Worm (Caenorhabditis elegans): Measurements from ENCODE around the gene xpc-1.

Gene xpc-1

ce11 chrIV:2032946-2033411, 40.1 kb downstream of the xpc-1 start, which contains the start of gene cpsf-1:
Gene cpsf-1, minus strand, starts transcription at chrIV:2032996.
- TF ChIP-seq dve-1 (tag; optimal IDR thresholded peaks at IDR 0.05) (peak; percentile 54), pat-9 (tag; optimal IDR thresholded peaks at IDR 0.05) (no peak), ceh-22 (tag; optimal IDR thresholded peaks at IDR 0.05) (no peak), ceh-31 (tag; optimal IDR thresholded peaks at IDR 0.05) (peak; percentile 97), npax-4 (tag; optimal IDR thresholded peaks at IDR 0.05) (no peak), ets-4 (tag; optimal IDR thresholded peaks at IDR 0.05) (peak; percentile 87), T23F11.4 (GFP tag; optimal IDR thresholded peaks at IDR 0.05) (no peak), ceh-14 (tag; optimal IDR thresholded peaks at IDR 0.05) (peak; percentile 89), nfya-1 (tag; optimal IDR thresholded peaks at IDR 0.05) (peak; percentile 75), elt-2 (tag; optimal IDR thresholded peaks at IDR 0.05) (peak; percentile 73), zip-5 (tag; optimal IDR thresholded peaks at IDR 0.05) (peak; percentile 87), Y22D7AL.16 (tag; optimal IDR thresholded peaks at IDR 0.05) (no peak), eyg-1 (tag; optimal IDR thresholded peaks at IDR 0.05) (no peak), hlh-6 (tag; optimal IDR thresholded peaks at IDR 0.05) (peak; percentile 51), ceh-2 (tag; optimal IDR thresholded peaks at IDR 0.05) (peak; percentile 84), nhr-11 (tag; optimal IDR thresholded peaks at IDR 0.05) (no peak), odd-2 (tag; optimal IDR thresholded peaks at IDR 0.05) (no peak), tbx-2 (tag; optimal IDR thresholded peaks at IDR 0.05) (peak; percentile 94), syd-9 (tag; optimal IDR thresholded peaks at IDR 0.05) (peak; percentile 7), ceh-18 (tag; optimal IDR thresholded peaks at IDR 0.05) (peak; percentile 48), ztf-16 (tag; optimal IDR thresholded peaks at IDR 0.05) (peak; percentile 59), unc-3 (GFP tag; conservative IDR thresholded peaks at IDR 0.05) (peak; percentile 42; the same call in 1 of the 2 replicates), unc-3 (tag; optimal IDR thresholded peaks at IDR 0.05) (peak; percentile 5), dmd-4 (tag; optimal IDR thresholded peaks at IDR 0.05; ENCODE audit: borderline replicate concordance) (peak; percentile 69), ref-2 (tag; optimal IDR thresholded peaks at IDR 0.05) (no peak), pros-1 (tag; optimal IDR thresholded peaks at IDR 0.05) (no peak), C38D4.7 (GFP tag; optimal IDR thresholded peaks at IDR 0.05) (no peak), ceh-19 (GFP tag; optimal IDR thresholded peaks at IDR 0.05) (peak; percentile 34), K02D7.2 (tag; optimal IDR thresholded peaks at IDR 0.05) (peak; percentile 41), ceh-48 (tag; optimal IDR thresholded peaks at IDR 0.05) (peak; percentile 9), C08G9.2 (tag; optimal IDR thresholded peaks at IDR 0.05) (peak; percentile 91), unc-42 (tag; optimal IDR thresholded peaks at IDR 0.05) (peak; percentile 76), unc-86 (tag; optimal IDR thresholded peaks at IDR 0.05) (peak; percentile 63), ceh-24 (tag; optimal IDR thresholded peaks at IDR 0.05) (no peak), fax-1 (tag; optimal IDR thresholded peaks at IDR 0.05) (peak; percentile 82), sox-4 (tag; optimal IDR thresholded peaks at IDR 0.05) (peak; percentile 12), lim-6 (tag; optimal IDR thresholded peaks at IDR 0.05) (peak; percentile 80), ttx-3 (tag; optimal IDR thresholded peaks at IDR 0.05) (peak; percentile 45), tbx-7 (tag; optimal IDR thresholded peaks at IDR 0.05) (peak; percentile 80), rnt-1 (tag; optimal IDR thresholded peaks at IDR 0.05) (peak; percentile 83), pax-1 (tag; optimal IDR thresholded peaks at IDR 0.05) (no peak), F13H6.1 (tag; optimal IDR thresholded peaks at IDR 0.05) (peak; percentile 78), fkh-6 (tag; optimal IDR thresholded peaks at IDR 0.05) (peak; percentile 62), hlh-8 (tag; optimal IDR thresholded peaks at IDR 0.05) (peak; percentile 76), ahr-1 (tag; optimal IDR thresholded peaks at IDR 0.05) (peak; percentile 64), hlh-15 (tag; optimal IDR thresholded peaks at IDR 0.05) (peak; percentile 5), ceh-9 (tag; optimal IDR thresholded peaks at IDR 0.05) (no peak), hlh-30 (tag; optimal IDR thresholded peaks at IDR 0.05; ENCODE audit: insufficient read depth) (no peak), gmeb-2 (tag; optimal IDR thresholded peaks at IDR 0.05) (peak; percentile 34), unc-55 (GFP tag; optimal IDR thresholded peaks at IDR 0.05) (peak; percentile 50), pqm-1 (tag; optimal IDR thresholded peaks at IDR 0.05) (peak; percentile 47), lin-11 (tag; optimal IDR thresholded peaks at IDR 0.05) (peak; percentile 7), madf-2 (tag; optimal IDR thresholded peaks at IDR 0.05) (peak; percentile 62), ceh-30 (tag; optimal IDR thresholded peaks at IDR 0.05) (no peak)

Data from whole organism, late embryonic.